Fruit fly (Drosophila melanogaster): Measurements from ENCODE around the gene Osi1.

Gene Osi1

DNA sequence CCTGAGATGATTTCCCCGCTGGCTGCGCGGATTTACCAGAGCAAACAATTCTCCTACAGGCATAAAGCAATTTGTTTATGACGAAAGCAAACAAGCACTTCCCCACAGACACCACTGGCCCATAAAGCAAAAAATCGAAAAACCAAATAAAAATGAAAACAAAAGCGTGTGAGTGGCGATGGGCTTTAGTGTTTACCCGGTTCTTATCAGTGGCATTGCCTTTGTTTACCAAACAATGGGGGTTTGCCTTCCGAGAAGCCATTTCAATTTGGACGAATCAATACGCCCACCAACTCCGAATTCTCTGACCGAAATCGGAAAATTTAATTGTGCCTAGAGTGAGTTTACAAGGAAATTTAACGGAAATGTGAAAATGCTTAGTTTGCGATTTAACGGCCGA is 9.2 kb downstream of the Osi1 start (continued):
- TF ChIP-seq da (GFP tag; optimal IDR thresholded peaks at IDR 0.05) (no peak), pzg (GFP tag; optimal IDR thresholded peaks at IDR 0.05) (no peak), scrt (GFP tag; optimal IDR thresholded peaks at IDR 0.05) (no peak), sd (tag; optimal IDR thresholded peaks at IDR 0.05) (no peak), Hsf (GFP tag; optimal IDR thresholded peaks at IDR 0.05) (no peak), Mrtf (GFP tag; IDR thresholded peaks at IDR 0.05) (no peak), CG31224 (GFP tag; IDR thresholded peaks at IDR 0.05) (no peak), cad (GFP tag; optimal IDR thresholded peaks at IDR 0.05) (no peak), HHEX (GFP tag; optimal IDR thresholded peaks at IDR 0.05) (peak; percentile 21), pfk (GFP tag; optimal IDR thresholded peaks at IDR 0.05) (no peak), CG10209 (GFP tag; optimal IDR thresholded peaks at IDR 0.05) (peak; percentile 26), CG4854 (GFP tag; optimal IDR thresholded peaks at IDR 0.05) (no peak), lola (GFP tag; optimal IDR thresholded peaks at IDR 0.05) (no peak), grau (tag; optimal IDR thresholded peaks at IDR 0.05) (no peak), CG16863 (GFP tag; optimal IDR thresholded peaks at IDR 0.05) (no peak), Stat92E (GFP tag; optimal IDR thresholded peaks at IDR 0.05) (no peak), CG2199 (GFP tag; IDR thresholded peaks at IDR 0.05) (peak; percentile 82; the same call in 1 of the 3 replicates), CG12744 (GFP tag; optimal IDR thresholded peaks at IDR 0.05) (no peak), dm (GFP tag; optimal IDR thresholded peaks at IDR 0.05) (no peak), CG7271 (tag; optimal IDR thresholded peaks at IDR 0.05) (no peak), CG1233 (GFP tag; optimal IDR thresholded peaks at IDR 0.05) (peak; percentile 55), CG30020 (tag; optimal IDR thresholded peaks at IDR 0.05) (no peak), Meics (GFP tag; optimal IDR thresholded peaks at IDR 0.05) (peak; percentile 31), dmrt11E (tag; optimal IDR thresholded peaks at IDR 0.05) (no peak), CG9727 (GFP tag; optimal IDR thresholded peaks at IDR 0.05) (peak; percentile 5), CG13424 (tag; optimal IDR thresholded peaks at IDR 0.05) (peak; percentile 19), Ssrp (tag; optimal IDR thresholded peaks at IDR 0.05) (no peak), jing (GFP tag; optimal IDR thresholded peaks at IDR 0.05) (no peak), CG4730 (GFP tag; IDR thresholded peaks at IDR 0.05) (no peak), vfl (GFP tag; optimal IDR thresholded peaks at IDR 0.05) (no peak), Chrac-16 (GFP tag; optimal IDR thresholded peaks at IDR 0.05) (no peak), Blimp-1 (GFP tag; optimal IDR thresholded peaks at IDR 0.05) (peak; percentile 60), Atf3 (GFP tag; optimal IDR thresholded peaks at IDR 0.05) (no peak), gro (GFP tag; optimal IDR thresholded peaks at IDR 0.05) (no peak), CG1529 (GFP tag; optimal IDR thresholded peaks at IDR 0.05) (no peak), insv (GFP tag; optimal IDR thresholded peaks at IDR 0.05) (no peak), kah (GFP tag; optimal IDR thresholded peaks at IDR 0.05) (peak; percentile 4), nerfin-2 (GFP tag; IDR thresholded peaks at IDR 0.05; ENCODE audit: partially characterized antibody) (no peak), CG10431 (GFP tag; optimal IDR thresholded peaks at IDR 0.05) (no peak), Nf-YB (GFP tag; optimal IDR thresholded peaks at IDR 0.05) (peak; percentile 7), crc (GFP tag; optimal IDR thresholded peaks at IDR 0.05) (no peak), Six4 (GFP tag; optimal IDR thresholded peaks at IDR 0.05) (no peak), slp2 (GFP tag; optimal IDR thresholded peaks at IDR 0.05) (no peak), Gsc (GFP tag; IDR thresholded peaks at IDR 0.05) (no peak), zf30C (GFP tag; optimal IDR thresholded peaks at IDR 0.05) (no peak), Atf-2 (GFP tag; optimal IDR thresholded peaks at IDR 0.05) (no peak), CG1603 (tag; optimal IDR thresholded peaks at IDR 0.05) (peak; percentile 35), CG6791 (GFP tag; IDR thresholded peaks at IDR 0.05; ENCODE audit: partially characterized antibody) (no peak), CG13624 (GFP tag; optimal IDR thresholded peaks at IDR 0.05) (no peak), CG10267 (tag; optimal IDR thresholded peaks at IDR 0.05) (no peak), CG7357 (GFP tag; IDR thresholded peaks at IDR 0.05) (no peak)
